Fruit fly (Drosophila melanogaster): ENCODE measurements around the gene CAH8.

Gene CAH8

dm6 chr3R:22367126-22368076 lies 22.1 kb downstream of the CAH8 start, which contains the start of the genes Polr3F and PyK:
TSS of gene Polr3F (minus strand) at chr3R:22367373.
TSS of gene PyK (plus strand) at chr3R:22367536.
- peak; percentile 12 for TF ChIP-seq achi (GFP tag; optimal IDR thresholded peaks at IDR 0.05)
- TF ChIP-seq Eip78C (GFP tag), result peak; percentile 72
- peak; percentile 48 for TF ChIP-seq vri (GFP tag; optimal IDR thresholded peaks at IDR 0.05)
- no peak for TF ChIP-seq Sox15 (GFP tag; optimal IDR thresholded peaks at IDR 0.05)
- no peak for TF ChIP-seq Sox102F (GFP tag; optimal IDR thresholded peaks at IDR 0.05)
- peak; percentile 45 for TF ChIP-seq OdsH (GFP tag; optimal IDR thresholded peaks at IDR 0.05)
- TF ChIP-seq Eip93F (GFP tag; optimal IDR thresholded peaks at IDR 0.05), result no peak
- no peak for TF ChIP-seq fkh (GFP tag; optimal IDR thresholded peaks at IDR 0.05)
- peak; percentile 59 for TF ChIP-seq CG6808 (GFP tag; optimal IDR thresholded peaks at IDR 0.05)
- TF ChIP-seq dsx (GFP tag; optimal IDR thresholded peaks at IDR 0.05; ENCODE audit: poor library complexity, severe bottlenecking), result peak; percentile 16
- peak; percentile 72 for TF ChIP-seq eg (GFP tag; IDR thresholded peaks at IDR 0.05)
- TF ChIP-seq CG10631 (GFP tag; optimal IDR thresholded peaks at IDR 0.05), result no peak
- peak; percentile 26 for TF ChIP-seq Met (GFP tag; optimal IDR thresholded peaks at IDR 0.05)
- TF ChIP-seq Sox14 (GFP tag; optimal IDR thresholded peaks at IDR 0.05), result peak; percentile 47
- peak; percentile 52 for TF ChIP-seq CG1621 (tag; optimal IDR thresholded peaks at IDR 0.05)
- no peak for TF ChIP-seq CG16779 (tag; optimal IDR thresholded peaks at IDR 0.05)
- no peak for TF ChIP-seq Gug (GFP tag; IDR thresholded peaks at IDR 0.05)
- TF ChIP-seq salr (GFP tag; optimal IDR thresholded peaks at IDR 0.05), result no peak
- peak; percentile 16 for TF ChIP-seq Eip75B (GFP tag; optimal IDR thresholded peaks at IDR 0.05)
- peak; percentile 39 for TF ChIP-seq topi (GFP tag; optimal IDR thresholded peaks at IDR 0.05)
- no peak for TF ChIP-seq CG34406 (GFP tag; optimal IDR thresholded peaks at IDR 0.05)
- TF ChIP-seq Hr38 (GFP tag; optimal IDR thresholded peaks at IDR 0.05), result no peak
- peak; percentile 36 for TF ChIP-seq lz (GFP tag; optimal IDR thresholded peaks at IDR 0.05)
- peak; percentile 51 for TF ChIP-seq Ets96B (tag; optimal IDR thresholded peaks at IDR 0.05)
- TF ChIP-seq CG32006 (GFP tag; optimal IDR thresholded peaks at IDR 0.05), result peak; percentile 55
- no peak for TF ChIP-seq spab (GFP tag; optimal IDR thresholded peaks at IDR 0.05)
- no peak for TF ChIP-seq CG11902 (GFP tag; optimal IDR thresholded peaks at IDR 0.05)
- no peak for TF ChIP-seq CG4318 (GFP tag; optimal IDR thresholded peaks at IDR 0.05)
- peak; percentile 62; the same call in 2 of the 3 replicates for TF ChIP-seq CG8119 (GFP tag; IDR thresholded peaks at IDR 0.05)
- no peak for TF ChIP-seq Blimp-1 (GFP tag; optimal IDR thresholded peaks at IDR 0.05)
- no peak for TF ChIP-seq Lpt (GFP tag; optimal IDR thresholded peaks at IDR 0.05)
- TF ChIP-seq fd59A (GFP tag; optimal IDR thresholded peaks at IDR 0.05), result no peak
- peak; percentile 41 for TF ChIP-seq CG6276 (GFP tag; optimal IDR thresholded peaks at IDR 0.05)
- no peak for TF ChIP-seq Ets21C (GFP tag; optimal IDR thresholded peaks at IDR 0.05)
- TF ChIP-seq CG6163 (GFP tag; IDR thresholded peaks at IDR 0.05), result peak; percentile 67; the same call in 2 of the 3 replicates
- no peak for TF ChIP-seq net (GFP tag; optimal IDR thresholded peaks at IDR 0.05)
- peak; percentile 41 for TF ChIP-seq CG3032 (tag; optimal IDR thresholded peaks at IDR 0.05)
- TF ChIP-seq CG3919 (GFP tag; optimal IDR thresholded peaks at IDR 0.05), result no peak
- TF ChIP-seq pdm3 (GFP tag; optimal IDR thresholded peaks at IDR 0.05), result peak; percentile 36
- peak in 1 of 2 experiments; percentile 32 for TF ChIP-seq ss (GFP tag; optimal IDR thresholded peaks at IDR 0.05)
- TF ChIP-seq cyc (GFP tag; optimal IDR thresholded peaks at IDR 0.05), result peak; percentile 26
- TF ChIP-seq svp (GFP tag), result peak; percentile 57
- no peak for TF ChIP-seq CG8319 (GFP tag; optimal IDR thresholded peaks at IDR 0.05)
- peak; percentile 49 for TF ChIP-seq Hr4 (GFP tag; optimal IDR thresholded peaks at IDR 0.05)
- TF ChIP-seq Smox (GFP tag; optimal IDR thresholded peaks at IDR 0.05), result peak; percentile 45
- no peak for TF ChIP-seq CG8632 (GFP tag; optimal IDR thresholded peaks at IDR 0.05)
- TF ChIP-seq CG11762 (GFP tag; optimal IDR thresholded peaks at IDR 0.05; ENCODE audit: insufficient read depth), result no peak
- TF ChIP-seq esn (GFP tag; optimal IDR thresholded peaks at IDR 0.05), result peak; percentile 46
- peak; percentile 58 for TF ChIP-seq CG15336 (GFP tag; IDR thresholded peaks at IDR 0.05)
- no peak for TF ChIP-seq CG7368 (GFP tag; optimal IDR thresholded peaks at IDR 0.05)

Data from whole organism, prepupa.